Worm (Caenorhabditis elegans) whole organism, early embryonic: ENCODE measurements around the gene dhs-18.

Source experiments
- B0310.2 ChIP-seq: sonication (generic microtip); optimal IDR thresholded peaks from 2 replicates; lab custom pipeline; 2016; ENCODE audit warnings: mild to moderate bottlenecking, missing genetic modification characterization, missing compliant biosample characterization
- F13C5.2 ChIP-seq: sonication (generic microtip); optimal IDR thresholded peaks from 2 replicates; lab custom pipeline; 2017; ENCODE audit warnings: mild to moderate bottlenecking, missing genetic modification characterization, inconsistent platforms, missing compliant biosample characterization
- aly-1 ChIP-seq: sonication (generic microtip); optimal IDR thresholded peaks from 2 replicates; lab custom pipeline; 2016; ENCODE audit warnings: missing genetic modification characterization, missing compliant biosample characterization
- ama-1 ChIP-seq: fragments of 150-350 bp; optimal IDR thresholded peaks from 2 replicates; lab custom pipeline; 2014
- ceh-13 ChIP-seq: fragments of 200-800 bp; sonication (Bioruptor generic); optimal IDR thresholded peaks from 2 replicates; lab custom pipeline; 2018; ENCODE audit warnings: mild to moderate bottlenecking, missing genetic modification characterization, missing compliant biosample characterization
- ceh-36 ChIP-seq: sonication (generic microtip); optimal IDR thresholded peaks from 2 replicates; lab custom pipeline; 2016; ENCODE audit warnings: missing genetic modification characterization, inconsistent platforms, missing compliant biosample characterization
- ets-7 ChIP-seq: sonication (generic microtip); optimal IDR thresholded peaks from 2 replicates; lab custom pipeline; 2016; ENCODE audit warnings: missing genotype, missing genetic modification characterization, missing compliant biosample characterization
- flt-1 ChIP-seq: fragments of 200-800 bp; sonication (Bioruptor generic); IDR thresholded peaks from 2 replicates; pipeline ENCODE4 v1.3.6; 2022; ENCODE audit warnings: missing genetic modification characterization, missing compliant biosample characterization
- hmbx-1 ChIP-seq: sonication (generic microtip); optimal IDR thresholded peaks from 2 replicates; lab custom pipeline; 2016; ENCODE audit warnings: mild to moderate bottlenecking, missing genetic modification characterization, missing compliant biosample characterization
- hmg-4 ChIP-seq: fragments of 200-800 bp; sonication (Bioruptor generic); optimal IDR thresholded peaks from 2 replicates; lab custom pipeline; 2018; ENCODE audit warnings: mild to moderate bottlenecking, missing genetic modification characterization, missing compliant biosample characterization
- hnd-1 ChIP-seq: sonication (generic microtip); optimal IDR thresholded peaks from 2 replicates; lab custom pipeline; 2016; ENCODE audit warnings: missing genetic modification characterization, missing compliant biosample characterization
- pes-1 ChIP-seq: fragments of 200-800 bp; sonication (Bioruptor generic); IDR thresholded peaks from 2 replicates; pipeline ENCODE4 v1.3.6; 2022; ENCODE audit warnings: missing genetic modification reagents, missing genetic modification characterization, missing compliant biosample characterization
- scrt-1 ChIP-seq: fragments of 200-800 bp; sonication (Bioruptor generic); IDR thresholded peaks from 2 replicates; pipeline ENCODE4 v1.3.6; 2022; ENCODE audit warnings: missing genetic modification characterization, missing compliant biosample characterization
- sea-1 ChIP-seq: fragments of 200-800 bp; sonication (Bioruptor generic); conservative IDR thresholded peaks from 2 replicates; pipeline ENCODE4 v1.3.6; 2022; ENCODE audit warnings: missing genetic modification characterization, missing compliant biosample characterization
- tbx-11 ChIP-seq: fragments of 200-800 bp; sonication (Bioruptor generic); IDR thresholded peaks from 2 replicates; pipeline ENCODE4 v1.3.6; 2022; ENCODE audit warnings: missing genetic modification characterization, missing compliant biosample characterization
- tbx-37 ChIP-seq: fragments of 200-800 bp; sonication (Bioruptor generic); conservative IDR thresholded peaks from 2 replicates; pipeline ENCODE4 v1.3.6; 2022; ENCODE audit warnings: missing genetic modification reagents, missing genetic modification characterization, missing compliant biosample characterization
- tra-4 ChIP-seq: sonication (generic microtip); optimal IDR thresholded peaks from 2 replicates; lab custom pipeline; 2017; ENCODE audit warnings: missing genetic modification characterization, missing compliant biosample characterization

The dhs-18 gene

DNA sequence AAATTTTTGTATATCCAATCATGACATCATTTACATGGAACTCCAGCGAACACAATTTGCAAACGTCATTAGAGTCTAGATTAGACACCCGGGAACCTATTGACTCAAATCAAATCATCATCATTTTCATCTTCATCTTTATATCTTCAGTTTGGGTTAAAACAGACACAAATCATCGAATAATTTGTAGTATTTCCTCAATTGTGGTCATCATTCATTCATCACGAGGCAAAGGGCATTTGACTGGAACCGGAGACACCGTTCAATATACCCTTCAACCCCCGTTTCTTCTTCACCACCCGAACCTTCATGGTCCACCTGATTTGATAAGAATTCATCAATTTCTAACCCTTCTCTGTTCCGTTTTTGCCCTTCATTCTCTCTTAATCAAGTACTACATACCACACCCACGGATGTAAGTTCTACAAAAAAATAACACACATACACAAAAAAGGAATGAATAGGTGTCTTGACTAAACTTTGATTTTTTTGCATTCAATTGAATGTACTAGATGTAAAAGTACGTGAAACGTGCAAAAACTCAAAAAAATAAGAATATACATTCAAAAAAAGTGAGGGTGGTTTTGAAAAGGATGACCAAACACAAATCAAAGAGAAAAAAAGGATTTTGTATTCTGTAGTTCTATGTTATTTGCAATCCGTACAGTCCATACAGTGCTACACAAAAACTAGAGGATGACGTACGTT, 29.6 kb downstream of the dhs-18 start:
- no peak for TF ChIP-seq ceh-36 (tag; lab: Kevin White, UChicago)
- no peak for TF ChIP-seq scrt-1 (GFP tag; lab: Robert Waterston, UW)
- no peak for TF ChIP-seq hnd-1
- TF ChIP-seq pes-1 (GFP tag; lab: Robert Waterston, UW) = no peak

DNA sequence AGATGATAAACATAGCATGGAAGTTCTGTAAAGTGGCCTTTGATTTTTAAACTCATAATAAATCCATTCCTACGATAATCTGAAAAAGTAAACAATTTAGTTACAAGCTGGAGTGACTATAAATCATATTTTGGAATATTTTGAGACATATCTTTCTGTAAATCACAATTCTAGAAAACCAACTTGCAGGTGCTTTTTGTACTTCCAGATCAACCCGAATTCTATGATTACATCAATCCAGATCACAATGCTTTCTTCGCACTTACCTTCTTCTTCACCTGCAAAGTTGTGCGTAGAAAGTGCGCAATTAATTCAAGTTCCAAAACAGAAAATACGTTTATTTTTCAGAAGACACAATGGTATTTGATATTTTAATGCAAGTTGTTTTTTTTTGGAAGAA, 31.9 kb downstream of the dhs-18 start:
- TF ChIP-seq ama-1 (no peak), tbx-37 (GFP tag; lab: Robert Waterston, UW) (no peak), pes-1 (GFP tag; lab: Robert Waterston, UW) (no peak), ceh-13 (GFP tag; lab: Kevin White, UChicago) (no peak), hmbx-1 (tag; lab: Kevin White, UChicago) (no peak)

DNA sequence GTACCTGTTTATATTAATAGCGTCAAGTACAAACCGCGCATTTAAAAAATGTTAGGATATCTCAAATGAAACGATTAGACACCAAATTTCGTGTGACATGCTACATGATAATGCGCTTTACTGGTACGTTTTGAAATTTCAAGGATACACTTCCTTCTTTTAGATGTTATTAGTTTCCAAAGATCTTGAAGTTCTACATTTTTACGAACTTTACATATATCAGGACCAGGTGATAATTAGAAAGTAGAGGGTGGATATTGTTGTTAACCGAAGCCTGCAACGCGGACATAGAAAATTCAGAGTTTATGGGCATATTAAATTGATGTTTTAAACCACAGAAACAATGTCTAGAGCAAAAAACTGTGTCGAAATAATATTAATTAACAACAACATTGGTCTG, 33.5 kb downstream of the dhs-18 start:
- TF ChIP-seq ets-7 = no peak
- TF ChIP-seq ceh-13 (GFP tag; lab: Kevin White, UChicago) = no peak
- TF ChIP-seq B0310.2 (tag; lab: Kevin White, UChicago) = no peak
- TF ChIP-seq tbx-11 (GFP tag; lab: Robert Waterston, UW) = no peak
- no peak for TF ChIP-seq tbx-37 (GFP tag; lab: Robert Waterston, UW)
- no peak for TF ChIP-seq aly-1 (tag; lab: Kevin White, UChicago)
- no peak for TF ChIP-seq scrt-1 (GFP tag; lab: Robert Waterston, UW)

DNA sequence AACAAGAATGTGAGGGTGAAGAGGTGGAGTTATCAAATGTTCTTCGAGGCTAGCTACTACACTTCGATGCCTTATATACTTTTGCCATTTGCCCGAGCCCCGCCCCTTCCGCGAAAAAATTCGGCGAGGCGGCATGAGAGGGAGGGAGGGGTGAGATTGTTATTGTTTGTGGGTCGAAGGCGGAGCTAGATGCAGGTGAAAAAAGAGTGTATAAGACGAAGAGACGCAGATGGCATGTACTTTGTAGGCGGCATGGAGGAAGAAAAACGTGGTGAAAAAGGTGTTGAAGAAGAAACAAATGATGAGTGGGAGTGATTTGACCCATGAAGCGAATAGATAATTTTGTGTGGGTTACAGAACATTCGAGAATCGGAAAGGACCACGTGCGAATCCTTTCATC, 34.2 kb downstream of the dhs-18 start, which contains the start of gene C13G3.1:
C13G3.1 (minus strand) TSS at position 47 of the 400 bp plus-strand sequence.
- no peak for TF ChIP-seq tbx-11 (GFP tag; lab: Robert Waterston, UW)
- no peak for TF ChIP-seq hmbx-1 (tag; lab: Kevin White, UChicago)
- TF ChIP-seq sea-1 = no peak
- TF ChIP-seq flt-1 (GFP tag; lab: Robert Waterston, UW) = no peak
- no peak for TF ChIP-seq pes-1 (GFP tag; lab: Robert Waterston, UW)
- no peak for TF ChIP-seq ceh-13 (GFP tag; lab: Kevin White, UChicago)
- TF ChIP-seq scrt-1 (GFP tag; lab: Robert Waterston, UW) = no peak
- no peak for TF ChIP-seq ets-7
- no peak for TF ChIP-seq tbx-37 (GFP tag; lab: Robert Waterston, UW)
- no peak for TF ChIP-seq aly-1 (tag; lab: Kevin White, UChicago)
- TF ChIP-seq B0310.2 (tag; lab: Kevin White, UChicago) = no peak
- no peak for TF ChIP-seq hnd-1
- no peak for TF ChIP-seq tra-4 (tag; lab: Kevin White, UChicago)

DNA sequence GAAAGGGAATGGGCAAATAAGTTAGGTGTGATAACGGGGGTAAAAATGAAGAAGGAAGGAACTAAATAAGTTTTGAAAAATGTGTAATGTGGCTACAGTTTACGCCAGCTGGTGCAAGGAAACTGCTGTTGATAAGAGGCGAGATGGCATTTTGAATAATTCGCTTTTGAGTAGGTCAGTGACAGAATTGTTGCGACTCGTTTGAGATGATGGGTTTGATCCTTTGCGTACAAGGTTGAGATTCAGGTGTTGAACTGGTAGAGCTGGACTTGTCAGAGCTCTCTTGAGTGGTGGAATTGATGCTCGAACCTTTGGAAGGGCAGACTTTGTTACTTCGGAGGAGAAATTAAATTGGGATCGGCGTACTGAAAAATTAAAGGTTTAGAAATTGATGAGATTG, 34.8 kb downstream of the dhs-18 start:
- TF ChIP-seq ets-7 (no peak), F13C5.2 (tag; lab: Kevin White, UChicago) (no peak), B0310.2 (tag; lab: Kevin White, UChicago) (no peak), hmg-4 (GFP tag; lab: Kevin White, UChicago) (no peak), ama-1 (no peak), ceh-13 (GFP tag; lab: Kevin White, UChicago) (no peak), flt-1 (GFP tag; lab: Robert Waterston, UW) (no peak), ceh-36 (tag; lab: Kevin White, UChicago) (no peak), hnd-1 (no peak), sea-1 (no peak), tbx-11 (GFP tag; lab: Robert Waterston, UW) (no peak), tbx-37 (GFP tag; lab: Robert Waterston, UW) (no peak), aly-1 (tag; lab: Kevin White, UChicago) (no peak), scrt-1 (GFP tag; lab: Robert Waterston, UW) (no peak), pes-1 (GFP tag; lab: Robert Waterston, UW) (no peak), tra-4 (tag; lab: Kevin White, UChicago) (no peak)

DNA sequence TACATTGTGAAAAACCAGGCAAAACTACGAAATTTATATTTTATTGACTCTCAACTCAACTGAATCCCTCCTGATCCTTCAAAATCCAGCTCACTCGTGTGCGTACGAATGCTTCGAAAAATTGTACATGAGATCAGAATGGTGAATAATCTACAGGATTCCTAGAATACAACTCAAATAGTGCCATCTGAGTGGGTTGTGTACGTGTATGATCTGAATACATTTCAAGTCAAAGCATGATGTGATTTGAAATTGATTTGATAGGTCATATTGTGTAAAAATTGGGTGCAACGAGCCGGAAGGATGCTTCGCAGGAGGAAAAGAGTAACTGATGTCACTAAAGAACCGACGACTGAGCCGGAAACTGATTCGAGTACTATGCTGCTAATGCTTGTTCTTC, 35.9 kb downstream of the dhs-18 start:
- TF ChIP-seq ama-1 (no peak), B0310.2 (tag; lab: Kevin White, UChicago) (no peak), tra-4 (tag; lab: Kevin White, UChicago) (no peak), F13C5.2 (tag; lab: Kevin White, UChicago) (no peak), ceh-36 (tag; lab: Kevin White, UChicago) (no peak), ceh-13 (GFP tag; lab: Kevin White, UChicago) (no peak), pes-1 (GFP tag; lab: Robert Waterston, UW) (no peak), tbx-37 (GFP tag; lab: Robert Waterston, UW) (no peak), hmbx-1 (tag; lab: Kevin White, UChicago) (no peak), ets-7 (no peak), aly-1 (tag; lab: Kevin White, UChicago) (no peak), sea-1 (no peak), hmg-4 (GFP tag; lab: Kevin White, UChicago) (no peak)

DNA sequence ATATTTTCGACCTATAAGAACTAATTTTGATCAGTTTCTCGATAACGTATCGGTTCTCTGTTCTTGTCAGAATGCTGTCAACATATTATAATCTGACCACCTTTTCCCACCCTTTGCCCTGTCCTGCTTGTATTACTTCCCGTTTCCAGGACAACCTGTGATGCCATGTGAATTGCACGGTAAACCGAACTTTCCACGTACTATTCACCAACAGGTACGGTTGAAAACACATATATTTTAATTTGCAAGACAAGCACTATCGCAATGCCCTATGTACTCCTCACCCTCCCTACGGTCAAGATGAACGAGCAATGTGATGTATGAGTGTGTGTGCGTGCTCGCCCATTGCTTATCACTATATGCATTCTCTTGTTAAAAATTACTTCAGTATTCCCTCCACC, 37.5 kb downstream of the dhs-18 start:
- TF ChIP-seq hmg-4 (GFP tag; lab: Kevin White, UChicago) (no peak), hnd-1 (no peak), tra-4 (tag; lab: Kevin White, UChicago) (no peak), scrt-1 (GFP tag; lab: Robert Waterston, UW) (no peak), hmbx-1 (tag; lab: Kevin White, UChicago) (no peak), ets-7 (no peak), ama-1 (no peak), F13C5.2 (tag; lab: Kevin White, UChicago) (no peak), ceh-36 (tag; lab: Kevin White, UChicago) (no peak), pes-1 (GFP tag; lab: Robert Waterston, UW) (no peak), flt-1 (GFP tag; lab: Robert Waterston, UW) (no peak), tbx-37 (GFP tag; lab: Robert Waterston, UW) (no peak), sea-1 (no peak), ceh-13 (GFP tag; lab: Kevin White, UChicago) (no peak), B0310.2 (tag; lab: Kevin White, UChicago) (no peak), aly-1 (tag; lab: Kevin White, UChicago) (no peak), tbx-11 (GFP tag; lab: Robert Waterston, UW) (no peak)
